Fruit fly (Drosophila melanogaster): ENCODE data around the gene Gr66a.
A peak's percentile ranks its signal among the peaks of the same experiment; 100 is the strongest.

The Gr66a gene

DNA sequence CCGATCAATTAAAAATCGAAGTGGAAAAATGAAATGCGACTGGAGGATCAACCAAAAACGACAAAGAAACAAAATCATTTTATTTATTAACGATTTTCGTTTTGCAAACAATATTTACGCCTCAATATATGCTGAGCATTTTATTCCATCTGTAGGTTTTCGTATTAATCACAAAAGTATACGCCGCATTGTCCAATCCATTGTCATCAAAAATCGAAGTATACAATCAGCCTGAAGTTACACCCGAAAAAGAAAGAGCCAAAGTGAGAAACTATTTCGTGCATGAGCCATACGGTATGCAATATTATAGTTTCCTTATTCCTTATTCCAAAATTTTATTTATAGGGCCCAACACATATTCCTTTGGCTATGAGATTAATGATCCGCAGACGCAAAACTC is 22.2 kb upstream of the Gr66a start:
- TF ChIP-seq jing (GFP tag; optimal IDR thresholded peaks at IDR 0.05) (no peak), Adf1 (GFP tag; IDR thresholded peaks at IDR 0.05) (no peak), pnt (GFP tag; optimal IDR thresholded peaks at IDR 0.05) (no peak), Vsx1 (GFP tag; optimal IDR thresholded peaks at IDR 0.05) (no peak), CG12769 (tag; optimal IDR thresholded peaks at IDR 0.05) (no peak), lola (GFP tag; optimal IDR thresholded peaks at IDR 0.05) (peak in 1 of 3 experiments; percentile 76), chinmo (GFP tag; IDR thresholded peaks at IDR 0.05; ENCODE audit: partially characterized antibody) (0 out of 4 replicates have a peak, but pooled peaks have one; percentile 41), ATbp (GFP tag; optimal IDR thresholded peaks at IDR 0.05) (no peak), Bgb (GFP tag; IDR thresholded peaks at IDR 0.05; ENCODE audit: partially characterized antibody) (0 out of 2 replicates have a peak, but pooled peaks have one; percentile 25), CG16779 (GFP tag; IDR thresholded peaks at IDR 0.05) (no peak), CG2120 (GFP tag; optimal IDR thresholded peaks at IDR 0.05) (no peak), run (tag; optimal IDR thresholded peaks at IDR 0.05) (no peak), zf30C (GFP tag; optimal IDR thresholded peaks at IDR 0.05) (no peak), toy (GFP tag; IDR thresholded peaks at IDR 0.05) (no peak), org-1 (GFP tag; optimal IDR thresholded peaks at IDR 0.05) (no peak), CG31224 (GFP tag; IDR thresholded peaks at IDR 0.05) (no peak), wor (GFP tag; IDR thresholded peaks at IDR 0.05) (no peak), CTCF (GFP tag; optimal IDR thresholded peaks at IDR 0.05) (no peak), CG13424 (tag; optimal IDR thresholded peaks at IDR 0.05) (no peak), CG10274 (GFP tag; optimal IDR thresholded peaks at IDR 0.05) (no peak), bowl (GFP tag; IDR thresholded peaks at IDR 0.05) (no peak), Bteb2 (GFP tag; optimal IDR thresholded peaks at IDR 0.05) (no peak), CG42726 (GFP tag; IDR thresholded peaks at IDR 0.05; ENCODE audit: partially characterized antibody) (no peak)

dm6 chr3L:8328283-8328682 is 21.5 kb upstream of the Gr66a start, which contains the start of gene CG34462:
Gene CG34462 (plus strand): TSS chr3L:8328583.
- TF ChIP-seq sima (GFP tag; optimal IDR thresholded peaks at IDR 0.05) (no peak), CG42726 (GFP tag; IDR thresholded peaks at IDR 0.05; ENCODE audit: partially characterized antibody) (no peak), Dp (GFP tag; optimal IDR thresholded peaks at IDR 0.05) (no peak), Lpt (GFP tag; optimal IDR thresholded peaks at IDR 0.05) (no peak), Taf1 (GFP tag; IDR thresholded peaks at IDR 0.05) (no peak), CG4820 (GFP tag; optimal IDR thresholded peaks at IDR 0.05) (no peak), ftz-f1 (GFP tag; optimal IDR thresholded peaks at IDR 0.05) (no peak), CG11696 (GFP tag; IDR thresholded peaks at IDR 0.05) (no peak), HLH4C (GFP tag; IDR thresholded peaks at IDR 0.05; ENCODE audit: partially characterized antibody) (no peak), CG14965 (GFP tag; optimal IDR thresholded peaks at IDR 0.05; ENCODE audit: borderline replicate concordance) (no peak), pros (GFP tag; optimal IDR thresholded peaks at IDR 0.05) (no peak)

DNA sequence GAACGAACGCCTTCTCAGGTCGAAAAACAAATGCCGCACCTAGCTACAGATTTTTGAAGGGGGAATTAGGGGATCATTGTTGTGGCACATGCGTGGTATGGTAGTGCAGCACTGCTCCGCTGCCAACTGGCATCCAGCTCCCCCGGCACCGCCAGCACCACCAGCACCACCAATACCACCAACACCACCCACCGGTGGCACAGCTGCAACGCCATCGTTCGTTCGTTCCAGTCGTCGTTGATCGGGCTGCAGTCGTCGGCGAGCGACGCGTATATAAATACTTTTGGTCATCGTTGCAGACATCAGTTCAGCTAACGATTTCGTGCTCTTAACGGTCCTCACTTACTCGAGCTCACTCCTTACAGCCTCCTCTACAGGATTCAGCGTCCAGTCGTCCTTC is 18.8 kb upstream of the Gr66a start, which contains the start of gene CG34461:
Gene CG34461 (plus strand): TSS at position 301 of the 400 bp plus-strand sequence.
- no peak for TF ChIP-seq CG2678 (tag; optimal IDR thresholded peaks at IDR 0.05)

DNA sequence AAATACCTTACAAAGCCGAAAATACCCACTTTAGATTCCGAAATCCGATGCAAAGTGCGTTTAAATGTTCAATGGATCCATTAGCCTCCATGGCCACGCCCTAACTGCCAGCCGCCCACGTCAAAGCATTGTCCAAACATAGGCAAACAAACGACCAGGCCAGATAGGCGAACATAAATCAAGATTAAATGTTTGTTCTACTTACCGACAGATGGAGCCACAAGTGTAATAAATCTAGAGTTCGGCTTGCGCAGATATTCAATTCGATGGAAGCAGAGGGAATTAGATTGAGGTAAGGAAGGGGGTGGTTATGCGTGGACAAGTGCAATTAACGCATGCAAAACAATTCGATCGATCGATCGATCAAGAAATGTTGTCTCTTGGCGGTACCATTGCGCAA is 17.0 kb upstream of the Gr66a start:
- TF ChIP-seq CTCF (GFP tag; optimal IDR thresholded peaks at IDR 0.05) (peak; percentile 84), Eip74EF (GFP tag; optimal IDR thresholded peaks at IDR 0.05) (no peak), CG11398 (GFP tag; optimal IDR thresholded peaks at IDR 0.05) (no peak), trh (GFP tag; optimal IDR thresholded peaks at IDR 0.05) (no peak), ERR (GFP tag; optimal IDR thresholded peaks at IDR 0.05) (no peak), Ptx1 (GFP tag; IDR thresholded peaks at IDR 0.05) (no peak), CG14965 (GFP tag; optimal IDR thresholded peaks at IDR 0.05; ENCODE audit: borderline replicate concordance) (peak; percentile 90), CG6813 (GFP tag; optimal IDR thresholded peaks at IDR 0.05) (no peak), sens (GFP tag) (peak; percentile 38), Sox100B (GFP tag; optimal IDR thresholded peaks at IDR 0.05) (no peak), CG13624 (GFP tag; optimal IDR thresholded peaks at IDR 0.05) (no peak), pfk (GFP tag; optimal IDR thresholded peaks at IDR 0.05) (no peak), CG1024 (GFP tag; IDR thresholded peaks at IDR 0.05) (no peak), corto (GFP tag; optimal IDR thresholded peaks at IDR 0.05) (no peak)
